Worm (Caenorhabditis elegans) whole organism, mixed stage, embryonic: ENCODE measurements around the gene T20D4.15.

Source experiments
- M03D4.4 ChIP-seq: sonication (generic microtip); optimal IDR thresholded peaks from 2 replicates; lab custom pipeline; 2017; ENCODE audit warnings: mild to moderate bottlenecking, missing genetic modification characterization, missing compliant biosample characterization
- bed-3 ChIP-seq: fragments of 200-800 bp; sonication (Bioruptor generic); optimal IDR thresholded peaks from 3 replicates; lab custom pipeline; 2018; ENCODE audit warnings: mild to moderate bottlenecking, missing genetic modification characterization, moderate library complexity, missing compliant biosample characterization
- blmp-1 ChIP-seq: fragments of 150-350 bp; optimal IDR thresholded peaks from 2 replicates; lab custom pipeline; 2014; ENCODE audit warnings: missing biosample characterization, missing genetic modification characterization
- ceh-39 ChIP-seq: fragments of 150-350 bp; optimal IDR thresholded peaks from 2 replicates; lab custom pipeline; 2014; ENCODE audit warnings: missing biosample characterization, missing genetic modification characterization
- ceh-43 ChIP-seq: fragments of 200-800 bp; sonication (Bioruptor generic); optimal IDR thresholded peaks from 2 replicates; lab custom pipeline; 2018; ENCODE audit warnings: mild to moderate bottlenecking, missing genetic modification characterization, moderate library complexity, missing compliant biosample characterization
- ceh-83 ChIP-seq: fragments of 200-800 bp; sonication (Bioruptor generic); optimal IDR thresholded peaks from 2 replicates; lab custom pipeline; 2018; ENCODE audit warnings: mild to moderate bottlenecking, missing genetic modification characterization, missing compliant biosample characterization
- cnd-1 ChIP-seq: fragments of 200-800 bp; sonication (Bioruptor generic); optimal IDR thresholded peaks from 2 replicates; lab custom pipeline; 2018; ENCODE audit warnings: mild to moderate bottlenecking, missing genetic modification characterization, missing compliant biosample characterization
- drap-1 ChIP-seq: fragments of 200-800 bp; sonication (Bioruptor generic); optimal IDR thresholded peaks from 3 replicates; lab custom pipeline; 2018; ENCODE audit warnings: mild to moderate bottlenecking, missing genetic modification characterization, missing compliant biosample characterization
- elt-1 ChIP-seq: sonication (generic microtip); optimal IDR thresholded peaks from 2 replicates; lab custom pipeline; 2017; ENCODE audit warnings: missing genetic modification characterization, mild to moderate bottlenecking, missing compliant biosample characterization, antibody characterized with exemption, moderate library complexity, borderline replicate concordance; ENCODE audit not compliant: insufficient read depth
- flh-1 ChIP-seq: fragments of 200-800 bp; sonication (Bioruptor generic); optimal IDR thresholded peaks from 2 replicates; lab custom pipeline; 2018; ENCODE audit warnings: mild to moderate bottlenecking, missing genetic modification characterization, moderate library complexity, missing compliant biosample characterization
- ham-2 ChIP-seq: fragments of 200-800 bp; sonication (Bioruptor generic); optimal IDR thresholded peaks from 2 replicates; lab custom pipeline; 2018; ENCODE audit warnings: mild to moderate bottlenecking, missing genetic modification characterization, missing compliant biosample characterization
- hlh-1 ChIP-seq: fragments of 150-350 bp; optimal IDR thresholded peaks from 2 replicates; lab custom pipeline; 2014; ENCODE audit warnings: missing biosample characterization, missing genetic modification reagents, missing genetic modification characterization
- lin-13 ChIP-seq: fragments of 150-350 bp; optimal IDR thresholded peaks from 2 replicates; lab custom pipeline; 2014; ENCODE audit warnings: missing biosample characterization, missing genetic modification characterization
- lin-32 ChIP-seq: fragments of 200-800 bp; sonication (Bioruptor generic); optimal IDR thresholded peaks from 2 replicates; lab custom pipeline; 2018; ENCODE audit warnings: mild to moderate bottlenecking, missing genetic modification characterization, missing compliant biosample characterization
- lsy-2 ChIP-seq: fragments of 150-350 bp; optimal IDR thresholded peaks from 2 replicates; lab custom pipeline; 2014; ENCODE audit warnings: missing biosample characterization, missing genetic modification characterization
- mab-5 ChIP-seq: fragments of 150-350 bp; optimal IDR thresholded peaks from 2 replicates; lab custom pipeline; 2014; ENCODE audit warnings: missing biosample characterization, missing genetic modification characterization
- mls-2 ChIP-seq: sonication (generic microtip); optimal IDR thresholded peaks from 2 replicates; lab custom pipeline; 2016; ENCODE audit warnings: mild to moderate bottlenecking, missing genetic modification characterization, moderate library complexity, missing compliant biosample characterization
- nhr-12 ChIP-seq: fragments of 150-350 bp; optimal IDR thresholded peaks from 2 replicates; lab custom pipeline; 2014; ENCODE audit warnings: missing biosample characterization, missing genetic modification characterization
- nhr-237 ChIP-seq: fragments of 150-350 bp; optimal IDR thresholded peaks from 2 replicates; lab custom pipeline; 2014; ENCODE audit warnings: missing biosample characterization, missing genetic modification characterization
- nhr-28 ChIP-seq: fragments of 150-350 bp; optimal IDR thresholded peaks from 2 replicates; lab custom pipeline; 2014; ENCODE audit warnings: missing biosample characterization, missing genetic modification characterization
- nhr-76 ChIP-seq: sonication (generic microtip); optimal IDR thresholded peaks from 2 replicates; lab custom pipeline; 2017; ENCODE audit warnings: missing biosample characterization, missing genetic modification characterization
- pha-4 ChIP-seq: fragments of 150-350 bp; optimal IDR thresholded peaks from 2 replicates; lab custom pipeline; 2018; ENCODE audit warnings: missing biosample characterization, missing genetic modification reagents, missing genetic modification characterization
- sem-2 ChIP-seq: fragments of 200-800 bp; sonication (Bioruptor generic); optimal IDR thresholded peaks from 2 replicates; lab custom pipeline; 2018; ENCODE audit warnings: mild to moderate bottlenecking, missing genetic modification characterization, missing compliant biosample characterization
- snpc-4 ChIP-seq: fragments of 150-350 bp; optimal IDR thresholded peaks from 2 replicates; lab custom pipeline; 2014; ENCODE audit warnings: missing biosample characterization, missing genetic modification characterization
- tbx-8 ChIP-seq: fragments of 200-800 bp; sonication (Bioruptor generic); optimal IDR thresholded peaks from 2 replicates; lab custom pipeline; 2018; ENCODE audit warnings: mild to moderate bottlenecking, missing genetic modification characterization, moderate library complexity, missing compliant biosample characterization
- unc-120 ChIP-seq: sonication (generic microtip); optimal IDR thresholded peaks from 2 replicates; lab custom pipeline; 2017; ENCODE audit warnings: missing genetic modification characterization, missing compliant biosample characterization; ENCODE audit not compliant: poor library complexity, severe bottlenecking
- unc-39 ChIP-seq: fragments of 150-350 bp; optimal IDR thresholded peaks from 2 replicates; lab custom pipeline; 2014; ENCODE audit warnings: missing biosample characterization, missing genetic modification characterization
- unc-62 ChIP-seq: fragments of 150-350 bp; optimal IDR thresholded peaks from 2 replicates; lab custom pipeline; 2014; ENCODE audit warnings: missing biosample characterization, missing genetic modification reagents, missing genetic modification characterization
- zip-8 ChIP-seq: fragments of 150-350 bp; optimal IDR thresholded peaks from 2 replicates; lab custom pipeline; 2014; ENCODE audit warnings: missing biosample characterization, missing genetic modification characterization
- ztf-11 ChIP-seq: fragments of 150-350 bp; optimal IDR thresholded peaks from 2 replicates; lab custom pipeline; 2014; ENCODE audit warnings: missing biosample characterization, missing genetic modification characterization

The T20D4.15 gene

ce11 chrV:3358267-3358666, 36.3 kb downstream of the T20D4.15 start, which contains the start of gene C04E12.5:
Gene C04E12.5, plus strand, starts transcription at chrV:3358567.
- TF ChIP-seq flh-1 (GFP tag; lab: Kevin White, UChicago) (no peak), snpc-4 (tag; lab: Kevin White, UChicago) (no peak), unc-39 (tag; lab: Kevin White, UChicago) (no peak), nhr-237 (no peak), mls-2 (tag; lab: Kevin White, UChicago) (no peak), tbx-8 (no peak)
- TF ChIP-seq, all 35 proteins: peak for 0

ce11 chrV:3357106-3357505, 37.4 kb downstream of the T20D4.15 start, which contains the start of gene scrm-3:
Gene scrm-3, minus strand, starts transcription at chrV:3357206.
- TF ChIP-seq hlh-1 (tag; lab: Kevin White, UChicago) (no peak), lin-13 (tag; lab: Kevin White, UChicago) (no peak), unc-62 (GFP tag; lab: Kevin White, UChicago) (no peak), snpc-4 (tag; lab: Kevin White, UChicago) (no peak), lsy-2 (tag; lab: Kevin White, UChicago) (no peak), nhr-76 (no peak), mab-5 (no peak), unc-120 (no peak), ceh-83 (no peak), sem-2 (no peak), pha-4 (tag; lab: Kevin White, UChicago) (no peak), flh-1 (GFP tag; lab: Kevin White, UChicago) (no peak), ceh-39 (no peak), drap-1 (GFP tag; lab: Kevin White, UChicago) (no peak)

- TF ChIP-seq lin-13 (tag; lab: Kevin White, UChicago) (no peak), zip-8 (no peak), nhr-12 (tag; lab: Kevin White, UChicago) (no peak), hlh-1 (tag; lab: Kevin White, UChicago) (no peak), ham-2 (GFP tag; lab: Kevin White, UChicago) (no peak), drap-1 (GFP tag; lab: Kevin White, UChicago) (no peak)
These were observed 39.0 kb downstream of the T20D4.15 start for ce11 chrV:3355544-3355943.

- no peak for TF ChIP-seq nhr-237
- TF ChIP-seq hlh-1 (tag; lab: Kevin White, UChicago), result no peak
- TF ChIP-seq unc-120, result no peak
- TF ChIP-seq ceh-83, result no peak
- TF ChIP-seq snpc-4 (tag; lab: Kevin White, UChicago), result no peak
- TF ChIP-seq ham-2 (GFP tag; lab: Kevin White, UChicago), result no peak
- TF ChIP-seq unc-62 (GFP tag; lab: Kevin White, UChicago), result no peak
- TF ChIP-seq bed-3 (GFP tag; lab: Kevin White, UChicago), result no peak
- no peak for TF ChIP-seq nhr-76
- TF ChIP-seq lin-32, result no peak
- no peak for TF ChIP-seq lin-13 (tag; lab: Kevin White, UChicago)
- TF ChIP-seq zip-8, result no peak
- TF ChIP-seq nhr-28 (tag; lab: Kevin White, UChicago), result no peak
- TF ChIP-seq mab-5, result no peak
These were observed 41.6 kb downstream of the T20D4.15 start, which contains the start of gene C17B7.12 for ce11 chrV:3352925-3353324. Gene C17B7.12, plus strand, starts transcription at chrV:3353225.

ce11 chrV:3351266-3351665, 43.3 kb downstream of the T20D4.15 start, which contains the start of gene str-63:
Gene str-63, plus strand, starts transcription at chrV:3351566.
- TF ChIP-seq bed-3 (GFP tag; lab: Kevin White, UChicago) (no peak), mab-5 (no peak), tbx-8 (no peak), elt-1 (tag; lab: Kevin White, UChicago) (no peak), M03D4.4 (no peak), pha-4 (tag; lab: Kevin White, UChicago) (no peak), nhr-28 (tag; lab: Kevin White, UChicago) (no peak), sem-2 (no peak), cnd-1 (no peak), nhr-237 (no peak), lin-32 (no peak)
- TF ChIP-seq, all 35 proteins: peak for 0

ce11 chrV:3349877-3350276, 44.7 kb downstream of the T20D4.15 start, which contains the start of gene C17B7.15:
Gene C17B7.15, plus strand, starts transcription at chrV:3350177.
- TF ChIP-seq tbx-8 (no peak), ztf-11 (tag; lab: Kevin White, UChicago) (no peak), ceh-83 (no peak), ceh-43 (GFP tag; lab: Kevin White, UChicago) (no peak), nhr-237 (no peak), blmp-1 (tag; lab: Kevin White, UChicago) (no peak), nhr-76 (no peak)
